Fruit fly (Drosophila melanogaster): Measurements from ENCODE around the gene cmpy.

cmpy gene

dm6 chr3L:20711397-20711796 lies 7.6 kb downstream of the cmpy start (continued):
- TF ChIP-seq Deaf1 (tag; optimal IDR thresholded peaks at IDR 0.05) (peak; percentile 11), ro (GFP tag; IDR thresholded peaks at IDR 0.05) (no peak), kah (GFP tag; optimal IDR thresholded peaks at IDR 0.05) (peak; percentile 15), ind (GFP tag; optimal IDR thresholded peaks at IDR 0.05) (peak; percentile 51), CG6175 (GFP tag; IDR thresholded peaks at IDR 0.05) (no peak), ssp (GFP tag; IDR thresholded peaks at IDR 0.05) (no peak; the same call in 1 of the 2 replicates), CG10543 (GFP tag; optimal IDR thresholded peaks at IDR 0.05) (no peak), CG9609 (GFP tag; optimal IDR thresholded peaks at IDR 0.05) (peak; percentile 28), CG13775 (GFP tag; optimal IDR thresholded peaks at IDR 0.05) (peak; percentile 52), CG13296 (GFP tag; optimal IDR thresholded peaks at IDR 0.05) (peak; percentile 22), Spps (tag; optimal IDR thresholded peaks at IDR 0.05) (peak; percentile 2), pum (GFP tag; optimal IDR thresholded peaks at IDR 0.05) (peak; percentile 30), ERR (GFP tag; optimal IDR thresholded peaks at IDR 0.05) (no peak), dpn (GFP tag; optimal IDR thresholded peaks at IDR 0.05) (peak; percentile 28 to 55), CG14710 (tag; optimal IDR thresholded peaks at IDR 0.05) (peak; percentile 68), HLH3B (GFP tag; IDR thresholded peaks at IDR 0.05) (peak; percentile 40), gt (GFP tag; IDR thresholded peaks at IDR 0.05) (no peak), CG8478 (optimal IDR thresholded peaks at IDR 0.05) (no peak), ara (GFP tag; IDR thresholded peaks at IDR 0.05) (peak; percentile 61; the same call in 1 of the 2 replicates), CG6854 (GFP tag; optimal IDR thresholded peaks at IDR 0.05) (no peak), CG18764 (GFP tag; optimal IDR thresholded peaks at IDR 0.05) (peak; percentile 45), CG6272 (GFP tag; IDR thresholded peaks at IDR 0.05) (peak; percentile 23; the same call in 1 of the 2 replicates), Trl (optimal IDR thresholded peaks at IDR 0.05) (no peak), Trl (GFP tag; optimal IDR thresholded peaks at IDR 0.05) (peak; percentile 57), ftz-f1 (GFP tag; optimal IDR thresholded peaks at IDR 0.05) (no peak), ac (GFP tag; optimal IDR thresholded peaks at IDR 0.05) (peak; percentile 32), tap (tag; optimal IDR thresholded peaks at IDR 0.05) (no peak), HLH54F (GFP tag; optimal IDR thresholded peaks at IDR 0.05) (peak; percentile 41), pnt (GFP tag; optimal IDR thresholded peaks at IDR 0.05) (no peak), ase (GFP tag; IDR thresholded peaks at IDR 0.05) (peak; percentile 69; the same call in 2 of the 3 replicates), Ets65A (GFP tag) (peak; percentile 91), tna (GFP tag; IDR thresholded peaks at IDR 0.05; ENCODE audit: partially characterized antibody) (no peak), rib (GFP tag; IDR thresholded peaks at IDR 0.05) (no peak), CG15514 (GFP tag; optimal IDR thresholded peaks at IDR 0.05) (peak; percentile 62), Bdp1 (GFP tag; optimal IDR thresholded peaks at IDR 0.05) (peak; percentile 24), Fer2 (tag; optimal IDR thresholded peaks at IDR 0.05) (peak; percentile 11), Dek (tag; optimal IDR thresholded peaks at IDR 0.05) (peak; percentile 63), Usf (GFP tag; optimal IDR thresholded peaks at IDR 0.05) (no peak), CG12299 (tag; optimal IDR thresholded peaks at IDR 0.05) (no peak), CG15011 (GFP tag; optimal IDR thresholded peaks at IDR 0.05) (no peak), Mad (GFP tag; optimal IDR thresholded peaks at IDR 0.05) (peak; percentile 70), CG16863 (GFP tag; optimal IDR thresholded peaks at IDR 0.05) (peak; percentile 46), gsb-n (tag; optimal IDR thresholded peaks at IDR 0.05) (peak; percentile 53), CG2199 (GFP tag; IDR thresholded peaks at IDR 0.05) (peak; percentile 95), CG32772 (GFP tag; IDR thresholded peaks at IDR 0.05) (no peak), hb (GFP tag; IDR thresholded peaks at IDR 0.05; ENCODE audit: partially characterized antibody) (no peak), CG18476 (GFP tag; optimal IDR thresholded peaks at IDR 0.05) (peak; percentile 7), Nf-YB (GFP tag; optimal IDR thresholded peaks at IDR 0.05) (peak; percentile 39), CG12391 (tag; optimal IDR thresholded peaks at IDR 0.05) (peak; percentile 56), CG4404 (GFP tag; IDR thresholded peaks at IDR 0.05) (no peak), MBD-R2 (GFP tag; IDR thresholded peaks at IDR 0.05) (peak; percentile 17; the same call in 1 of the 2 replicates), bab2 (GFP tag; optimal IDR thresholded peaks at IDR 0.05) (peak; percentile 36), CG10267 (tag; optimal IDR thresholded peaks at IDR 0.05) (peak; percentile 56)

Measured in whole organism, embryonic.